Worm (Caenorhabditis elegans) whole organism, early embryonic: ENCODE results near the gene F48F7.6.

Source experiments
- B0310.2 ChIP-seq: sonication (generic microtip); optimal IDR thresholded peaks from 2 replicates; lab custom pipeline; 2016; ENCODE audit warnings: mild to moderate bottlenecking, missing genetic modification characterization, missing compliant biosample characterization
- F13C5.2 ChIP-seq: sonication (generic microtip); optimal IDR thresholded peaks from 2 replicates; lab custom pipeline; 2017; ENCODE audit warnings: mild to moderate bottlenecking, missing genetic modification characterization, inconsistent platforms, missing compliant biosample characterization
- aly-1 ChIP-seq: sonication (generic microtip); optimal IDR thresholded peaks from 2 replicates; lab custom pipeline; 2016; ENCODE audit warnings: missing genetic modification characterization, missing compliant biosample characterization
- ama-1 ChIP-seq: fragments of 150-350 bp; optimal IDR thresholded peaks from 2 replicates; lab custom pipeline; 2014
- ceh-13 ChIP-seq: fragments of 200-800 bp; sonication (Bioruptor generic); optimal IDR thresholded peaks from 2 replicates; lab custom pipeline; 2018; ENCODE audit warnings: mild to moderate bottlenecking, missing genetic modification characterization, missing compliant biosample characterization
- ceh-36 ChIP-seq: sonication (generic microtip); optimal IDR thresholded peaks from 2 replicates; lab custom pipeline; 2016; ENCODE audit warnings: missing genetic modification characterization, inconsistent platforms, missing compliant biosample characterization
- ets-7 ChIP-seq: sonication (generic microtip); optimal IDR thresholded peaks from 2 replicates; lab custom pipeline; 2016; ENCODE audit warnings: missing genotype, missing genetic modification characterization, missing compliant biosample characterization
- flt-1 ChIP-seq: fragments of 200-800 bp; sonication (Bioruptor generic); IDR thresholded peaks from 2 replicates; pipeline ENCODE4 v1.3.6; 2022; ENCODE audit warnings: missing genetic modification characterization, missing compliant biosample characterization
- hmbx-1 ChIP-seq: sonication (generic microtip); optimal IDR thresholded peaks from 2 replicates; lab custom pipeline; 2016; ENCODE audit warnings: mild to moderate bottlenecking, missing genetic modification characterization, missing compliant biosample characterization
- hmg-4 ChIP-seq: fragments of 200-800 bp; sonication (Bioruptor generic); optimal IDR thresholded peaks from 2 replicates; lab custom pipeline; 2018; ENCODE audit warnings: mild to moderate bottlenecking, missing genetic modification characterization, missing compliant biosample characterization
- hnd-1 ChIP-seq: sonication (generic microtip); optimal IDR thresholded peaks from 2 replicates; lab custom pipeline; 2016; ENCODE audit warnings: missing genetic modification characterization, missing compliant biosample characterization
- pes-1 ChIP-seq: fragments of 200-800 bp; sonication (Bioruptor generic); IDR thresholded peaks from 2 replicates; pipeline ENCODE4 v1.3.6; 2022; ENCODE audit warnings: missing genetic modification reagents, missing genetic modification characterization, missing compliant biosample characterization
- scrt-1 ChIP-seq: fragments of 200-800 bp; sonication (Bioruptor generic); IDR thresholded peaks from 2 replicates; pipeline ENCODE4 v1.3.6; 2022; ENCODE audit warnings: missing genetic modification characterization, missing compliant biosample characterization
- sea-1 ChIP-seq: fragments of 200-800 bp; sonication (Bioruptor generic); conservative IDR thresholded peaks from 2 replicates; pipeline ENCODE4 v1.3.6; 2022; ENCODE audit warnings: missing genetic modification characterization, missing compliant biosample characterization
- tbx-11 ChIP-seq: fragments of 200-800 bp; sonication (Bioruptor generic); IDR thresholded peaks from 2 replicates; pipeline ENCODE4 v1.3.6; 2022; ENCODE audit warnings: missing genetic modification characterization, missing compliant biosample characterization
- tbx-37 ChIP-seq: fragments of 200-800 bp; sonication (Bioruptor generic); conservative IDR thresholded peaks from 2 replicates; pipeline ENCODE4 v1.3.6; 2022; ENCODE audit warnings: missing genetic modification reagents, missing genetic modification characterization, missing compliant biosample characterization
- tra-4 ChIP-seq: sonication (generic microtip); optimal IDR thresholded peaks from 2 replicates; lab custom pipeline; 2017; ENCODE audit warnings: missing genetic modification characterization, missing compliant biosample characterization

F48F7.6 gene

DNA sequence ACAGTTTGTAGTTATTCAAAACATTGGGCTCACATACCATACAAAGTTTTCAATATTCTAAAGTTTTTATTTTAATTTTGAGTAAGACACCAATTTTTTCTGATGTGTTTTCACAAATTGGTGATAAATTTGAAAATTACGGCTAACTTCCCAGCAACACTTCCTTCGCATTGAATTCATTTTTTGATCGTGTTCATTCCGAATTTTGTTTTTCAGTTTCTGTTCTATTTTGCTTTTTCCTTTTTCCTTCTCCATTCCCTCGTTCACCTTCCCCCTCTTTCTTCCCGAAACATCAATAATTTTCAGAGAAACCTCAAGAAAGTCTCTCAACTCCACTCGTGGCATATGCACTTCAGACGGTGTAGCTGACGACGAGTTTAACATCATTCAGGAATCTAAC is 28.8 kb upstream of the F48F7.6 start, which contains the start of gene alg-1:
TSS of gene alg-1 (plus strand) at position 301 of the 400 bp plus-strand sequence.
- no peak for TF ChIP-seq F13C5.2 (tag; lab: Kevin White, UChicago)
- TF ChIP-seq hnd-1 (tag; lab: Kevin White, UChicago): no peak
- TF ChIP-seq ceh-13 (GFP tag; lab: Kevin White, UChicago): no peak
- no peak for TF ChIP-seq ceh-36 (tag; lab: Kevin White, UChicago)
- no peak for TF ChIP-seq ets-7 (tag; lab: Kevin White, UChicago)
- TF ChIP-seq tra-4 (tag; lab: Kevin White, UChicago): no peak
- TF ChIP-seq hmbx-1 (tag; lab: Kevin White, UChicago): no peak
- TF ChIP-seq scrt-1 (GFP tag; lab: Robert Waterston, UW): no peak

- TF ChIP-seq sea-1: no peak
- no peak for TF ChIP-seq pes-1 (GFP tag; lab: Robert Waterston, UW)
- no peak for TF ChIP-seq flt-1
- peak; percentile 44 for TF ChIP-seq aly-1
- TF ChIP-seq F13C5.2 (tag; lab: Kevin White, UChicago): peak; percentile 38
- TF ChIP-seq ets-7 (tag; lab: Kevin White, UChicago): no peak
- TF ChIP-seq scrt-1 (GFP tag; lab: Robert Waterston, UW): 0 out of 2 replicates have a peak, but pooled peaks have one; percentile 30
- peak; percentile 40 for TF ChIP-seq B0310.2
- TF ChIP-seq hmg-4: peak; percentile 81
- no peak for TF ChIP-seq tbx-11 (GFP tag; lab: Robert Waterston, UW)
- TF ChIP-seq ceh-36 (tag; lab: Kevin White, UChicago): no peak
Observed at ce11 chrX:13950620-13951152, 26.9 kb upstream of the F48F7.6 start.

ce11 chrX:13952347-13952746 is 25.3 kb upstream of the F48F7.6 start:
- TF ChIP-seq ceh-36 (tag; lab: Kevin White, UChicago) (no peak), hmbx-1 (tag; lab: Kevin White, UChicago) (no peak), aly-1 (no peak), hmg-4 (no peak), ceh-13 (GFP tag; lab: Kevin White, UChicago) (no peak), pes-1 (GFP tag; lab: Robert Waterston, UW) (no peak), ama-1 (lab: Kevin White, UChicago) (no peak), hnd-1 (tag; lab: Kevin White, UChicago) (no peak), tbx-37 (GFP tag; lab: Robert Waterston, UW) (no peak), ets-7 (tag; lab: Kevin White, UChicago) (no peak), flt-1 (no peak), F13C5.2 (tag; lab: Kevin White, UChicago) (no peak), sea-1 (no peak), tra-4 (tag; lab: Kevin White, UChicago) (no peak), scrt-1 (GFP tag; lab: Robert Waterston, UW) (no peak), B0310.2 (no peak), tbx-11 (GFP tag; lab: Robert Waterston, UW) (no peak)

DNA sequence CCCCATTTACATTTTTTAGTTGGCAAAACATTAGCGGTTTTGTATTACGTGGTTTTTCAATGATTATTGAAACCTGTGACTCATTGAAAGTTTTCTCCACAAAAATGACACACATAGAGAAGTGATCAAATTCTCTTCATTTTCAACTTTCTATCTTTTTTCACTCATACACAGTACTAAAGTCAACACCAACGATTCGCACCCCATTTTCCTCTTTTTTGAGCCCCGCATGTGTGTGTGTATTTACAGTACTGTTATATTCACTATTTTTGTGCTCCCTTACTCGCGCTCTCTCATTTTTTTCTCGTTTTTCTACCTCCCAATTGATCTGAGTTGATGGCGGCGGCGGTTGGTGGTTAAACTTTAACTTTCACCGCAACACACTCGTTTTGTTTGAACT is 19.2 kb upstream of the F48F7.6 start:
- TF ChIP-seq B0310.2 (no peak), pes-1 (GFP tag; lab: Robert Waterston, UW) (no peak)

- TF ChIP-seq aly-1 (no peak), sea-1 (no peak), tra-4 (tag; lab: Kevin White, UChicago) (no peak), hnd-1 (tag; lab: Kevin White, UChicago) (no peak), F13C5.2 (tag; lab: Kevin White, UChicago) (no peak), ceh-13 (GFP tag; lab: Kevin White, UChicago) (no peak), ceh-36 (tag; lab: Kevin White, UChicago) (no peak)
Observed at ce11 chrX:13959383-13959782, 18.2 kb upstream of the F48F7.6 start.

- TF ChIP-seq tra-4 (tag; lab: Kevin White, UChicago) (no peak), hnd-1 (tag; lab: Kevin White, UChicago) (no peak), tbx-11 (GFP tag; lab: Robert Waterston, UW) (no peak), B0310.2 (no peak), aly-1 (no peak), hmg-4 (no peak)
Observed at ce11 chrX:13959849-13960248, 17.8 kb upstream of the F48F7.6 start, which contains the start of gene syx-2. Gene syx-2 (plus strand): TSS chrX:13960149.

- TF ChIP-seq ceh-36 (tag; lab: Kevin White, UChicago) (no peak), hnd-1 (tag; lab: Kevin White, UChicago) (no peak), hmg-4 (no peak), tra-4 (tag; lab: Kevin White, UChicago) (no peak), tbx-37 (GFP tag; lab: Robert Waterston, UW) (no peak), B0310.2 (no peak)
Observed at ce11 chrX:13963203-13963602, 14.4 kb upstream of the F48F7.6 start, which contains the start of gene F48F7.3. Gene F48F7.3 (plus strand): TSS chrX:13963503.

DNA sequence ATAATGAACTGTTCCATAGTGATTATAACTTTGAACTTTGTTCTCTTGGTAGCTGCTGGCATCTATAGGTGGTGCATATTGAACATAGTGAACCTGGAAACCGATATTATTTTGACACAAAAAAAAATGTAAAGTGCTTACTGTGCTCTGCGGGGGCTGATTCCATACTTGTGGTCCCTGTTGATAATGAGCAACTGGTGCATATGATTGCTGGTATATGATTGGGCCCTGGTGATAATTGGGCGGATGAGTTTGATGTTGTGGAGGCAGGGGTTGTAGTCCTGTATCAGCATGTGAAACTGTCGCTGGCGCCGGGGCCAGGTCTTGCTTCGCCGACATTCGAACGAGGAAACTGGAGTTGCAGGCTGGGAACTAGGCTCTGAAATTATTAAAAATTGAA is 9.3 kb upstream of the F48F7.6 start, which contains the start of gene pqn-39:
TSS of gene pqn-39 (minus strand) at position 385 of the 400 bp plus-strand sequence.
- TF ChIP-seq tbx-37 (GFP tag; lab: Robert Waterston, UW): no peak
- no peak for TF ChIP-seq scrt-1 (GFP tag; lab: Robert Waterston, UW)
- no peak for TF ChIP-seq aly-1
- no peak for TF ChIP-seq tra-4 (tag; lab: Kevin White, UChicago)
- no peak for TF ChIP-seq B0310.2
- no peak for TF ChIP-seq ets-7 (tag; lab: Kevin White, UChicago)
- no peak for TF ChIP-seq tbx-11 (GFP tag; lab: Robert Waterston, UW)
- no peak for TF ChIP-seq flt-1
- TF ChIP-seq pes-1 (GFP tag; lab: Robert Waterston, UW): no peak
- TF ChIP-seq hmg-4: no peak
- no peak for TF ChIP-seq ceh-13 (GFP tag; lab: Kevin White, UChicago)
- TF ChIP-seq ama-1 (lab: Kevin White, UChicago): no peak
- no peak for TF ChIP-seq F13C5.2 (tag; lab: Kevin White, UChicago)
